Fruit fly (Drosophila melanogaster): Measurements from ENCODE around the gene CG34155.

The CG34155 gene

dm6 chr3R:30600154-30601009 is 40.4 kb upstream of the CG34155 start (continued):
- TF ChIP-seq CG8944 (GFP tag; optimal IDR thresholded peaks at IDR 0.05) (peak; percentile 79), Trl (optimal IDR thresholded peaks at IDR 0.05) (peak; percentile 81 to 97), Trl (GFP tag; optimal IDR thresholded peaks at IDR 0.05) (peak; percentile 88), Antp (GFP tag; optimal IDR thresholded peaks at IDR 0.05) (peak; percentile 72), chif (GFP tag; optimal IDR thresholded peaks at IDR 0.05) (peak; percentile 81 to 86), CG12236 (GFP tag; optimal IDR thresholded peaks at IDR 0.05) (peak; percentile 74), her (GFP tag; optimal IDR thresholded peaks at IDR 0.05) (peak; percentile 61), so (GFP tag; IDR thresholded peaks at IDR 0.05) (peak; percentile 96), eyg (GFP tag; optimal IDR thresholded peaks at IDR 0.05) (peak; percentile 72), CG1603 (tag; optimal IDR thresholded peaks at IDR 0.05) (peak; percentile 90), tll (GFP tag; optimal IDR thresholded peaks at IDR 0.05) (peak in 1 of 2 experiments; percentile 6), CG7928 (GFP tag; optimal IDR thresholded peaks at IDR 0.05) (peak; percentile 56), HHEX (GFP tag; optimal IDR thresholded peaks at IDR 0.05) (peak; percentile 91), CG2875 (GFP tag; optimal IDR thresholded peaks at IDR 0.05) (peak; percentile 85), CG18764 (GFP tag; optimal IDR thresholded peaks at IDR 0.05) (peak; percentile 88), Dbx (GFP tag; IDR thresholded peaks at IDR 0.05) (peak; percentile 92), CG8388 (GFP tag; optimal IDR thresholded peaks at IDR 0.05) (peak; percentile 93), schlank (tag; optimal IDR thresholded peaks at IDR 0.05) (peak; percentile 66), CG13123 (GFP tag; optimal IDR thresholded peaks at IDR 0.05) (peak; percentile 85), CG15479 (GFP tag; optimal IDR thresholded peaks at IDR 0.05) (no peak), crol (GFP tag; IDR thresholded peaks at IDR 0.05) (no peak), CG6683 (GFP tag; optimal IDR thresholded peaks at IDR 0.05) (peak; percentile 81), CG6854 (GFP tag; optimal IDR thresholded peaks at IDR 0.05) (peak; percentile 90), CG6765 (GFP tag; optimal IDR thresholded peaks at IDR 0.05) (peak; percentile 89), usp (GFP tag; optimal IDR thresholded peaks at IDR 0.05) (no peak), CG5180 (GFP tag; optimal IDR thresholded peaks at IDR 0.05) (peak; percentile 70), exex (tag; optimal IDR thresholded peaks at IDR 0.05) (peak; percentile 31), CG3847 (GFP tag; IDR thresholded peaks at IDR 0.05) (peak; percentile 90), ftz-f1 (GFP tag; optimal IDR thresholded peaks at IDR 0.05) (peak; percentile 42), klu (GFP tag; IDR thresholded peaks at IDR 0.05) (peak; percentile 82), CG34224 (GFP tag; IDR thresholded peaks at IDR 0.05; ENCODE audit: partially characterized antibody) (no peak; the same call in 2 of the 3 replicates), Dek (tag; optimal IDR thresholded peaks at IDR 0.05) (peak; percentile 88), dan (GFP tag; IDR thresholded peaks at IDR 0.05) (no peak), CG18599 (GFP tag; optimal IDR thresholded peaks at IDR 0.05) (peak; percentile 94), grn (GFP tag; optimal IDR thresholded peaks at IDR 0.05) (peak; percentile 21), Gug (GFP tag; IDR thresholded peaks at IDR 0.05) (peak; percentile 79), Mad (GFP tag; optimal IDR thresholded peaks at IDR 0.05) (peak; percentile 88), CG4730 (GFP tag; IDR thresholded peaks at IDR 0.05) (peak; percentile 90), otp (GFP tag; IDR thresholded peaks at IDR 0.05) (peak; percentile 93), HLH3B (GFP tag; IDR thresholded peaks at IDR 0.05) (peak; percentile 95), Spps (tag; optimal IDR thresholded peaks at IDR 0.05) (peak; percentile 88), CG6175 (GFP tag; IDR thresholded peaks at IDR 0.05) (peak; percentile 86), CG31224 (GFP tag; IDR thresholded peaks at IDR 0.05) (peak; percentile 81), Ssrp (tag; optimal IDR thresholded peaks at IDR 0.05) (peak; percentile 78), CG9797 (GFP tag; optimal IDR thresholded peaks at IDR 0.05) (peak; percentile 6), h (optimal IDR thresholded peaks at IDR 0.05) (no peak), sima (GFP tag; optimal IDR thresholded peaks at IDR 0.05) (peak; percentile 40), zfh2 (GFP tag; optimal IDR thresholded peaks at IDR 0.05) (peak; percentile 82), bcd (GFP tag; optimal IDR thresholded peaks at IDR 0.05) (peak; percentile 89), pb (GFP tag; optimal IDR thresholded peaks at IDR 0.05) (peak; percentile 74)

Measured in whole organism, embryonic.